Worm (Caenorhabditis elegans) whole organism, L4/young adult: ENCODE results near the gene srxa-14.

Source experiments
- W03F9.2 ChIP-seq: fragments of 150-350 bp; optimal IDR thresholded peaks from 2 replicates; lab custom pipeline; 2014; ENCODE audit warnings: missing biosample characterization, missing genetic modification characterization
- dao-5 ChIP-seq: sonication (generic microtip); optimal IDR thresholded peaks from 2 replicates; lab custom pipeline; 2016; ENCODE audit warnings: missing genotype, missing genetic modification characterization, moderate library complexity, missing compliant biosample characterization
- him-1 ChIP-seq: sonication (generic microtip); optimal IDR thresholded peaks from 2 replicates; lab custom pipeline; 2016; ENCODE audit warnings: missing genotype, missing genetic modification reagents, missing genetic modification characterization, missing compliant biosample characterization

Gene srxa-14

DNA sequence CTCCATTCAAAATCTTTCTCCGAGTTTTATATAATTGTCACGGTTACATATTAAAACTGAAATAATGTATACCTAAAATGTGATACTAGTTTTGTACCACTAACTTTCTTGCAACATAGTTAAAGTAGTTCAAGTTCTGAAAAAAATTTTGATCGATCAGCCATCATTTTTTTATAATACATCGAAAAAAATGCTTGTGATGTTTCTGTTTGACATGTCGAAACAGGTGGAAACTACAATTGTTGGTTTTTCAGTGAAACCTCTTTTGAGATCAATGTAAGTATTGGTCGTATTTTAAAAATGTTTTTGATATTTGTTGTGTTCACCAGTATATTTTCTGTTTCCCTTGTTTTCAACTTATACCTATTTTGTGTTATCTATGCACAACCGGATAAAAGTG lies at the start of gene srxa-14:
Gene srxa-14 (plus strand): TSS at position 301 of the 400 bp plus-strand sequence.
- TF ChIP-seq dao-5 (tag; lab: Kevin White, UChicago) (no peak), him-1 (tag; lab: Kevin White, UChicago) (no peak), W03F9.2 (no peak)

DNA sequence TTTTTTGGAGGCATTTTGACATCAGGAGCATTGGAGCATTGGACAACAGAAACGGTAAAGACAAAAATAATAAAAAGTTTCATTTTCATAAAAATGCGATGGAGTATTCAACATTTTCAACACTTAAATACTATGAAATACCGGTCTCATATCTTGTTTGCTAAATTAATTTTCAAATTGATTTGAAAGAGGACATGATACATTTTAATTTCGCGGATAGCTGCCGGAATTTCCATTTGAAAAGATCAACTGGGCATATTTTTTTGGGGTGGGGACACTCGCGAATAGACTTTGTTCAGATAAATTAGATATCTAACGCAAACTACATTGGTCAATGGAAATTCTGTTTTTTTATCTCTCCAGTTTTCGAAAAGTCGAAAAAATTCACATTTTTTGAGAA lies 44.6 kb upstream of the srxa-14 start, which contains the start of gene F26F2.10:
Gene F26F2.10 (minus strand): TSS at position 101 of the 400 bp plus-strand sequence.
- no peak for TF ChIP-seq dao-5 (tag; lab: Kevin White, UChicago)
- no peak for TF ChIP-seq him-1 (tag; lab: Kevin White, UChicago)
- no peak for TF ChIP-seq W03F9.2

- TF ChIP-seq W03F9.2 (no peak), dao-5 (tag; lab: Kevin White, UChicago) (no peak), him-1 (tag; lab: Kevin White, UChicago) (no peak)
These were observed 43.7 kb upstream of the srxa-14 start, which contains the start of gene F26F2.11 for ce11 chrV:20595653-20596052. TSS of gene F26F2.11 (minus strand) at chrV:20595753.

ce11 chrV:20597076-20597475 lies 42.3 kb upstream of the srxa-14 start, which contains the start of gene F46B3.1:
TSS of gene F46B3.1 (minus strand) at chrV:20597176.
- TF ChIP-seq him-1 (tag; lab: Kevin White, UChicago) (no peak), dao-5 (tag; lab: Kevin White, UChicago) (no peak), W03F9.2 (no peak)

DNA sequence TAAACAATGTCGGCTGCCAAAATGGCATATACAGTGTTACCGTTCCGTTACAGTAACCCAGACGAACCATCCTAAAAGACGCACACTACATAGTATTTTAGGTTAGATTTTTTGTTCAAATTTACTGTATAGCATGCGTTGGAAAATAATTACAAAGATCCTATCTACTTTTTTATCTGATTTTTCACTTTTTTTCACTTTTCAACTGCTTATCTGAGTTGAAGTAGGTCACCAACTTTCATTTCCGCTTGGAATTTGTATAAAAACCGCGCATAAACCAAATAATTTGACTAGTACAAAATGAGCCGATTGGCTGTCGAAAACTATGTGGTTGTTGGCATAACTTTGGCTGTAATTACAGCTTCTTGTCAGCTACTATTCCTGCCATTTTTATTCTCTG lies 39.6 kb upstream of the srxa-14 start, which contains the start of gene col-163:
Gene col-163 (plus strand): TSS at position 301 of the 400 bp plus-strand sequence.
- no peak for TF ChIP-seq him-1 (tag; lab: Kevin White, UChicago)
- TF ChIP-seq W03F9.2: no peak
- TF ChIP-seq dao-5 (tag; lab: Kevin White, UChicago): no peak

ce11 chrV:20600704-20601103 lies 38.7 kb upstream of the srxa-14 start:
- no peak for TF ChIP-seq him-1 (tag; lab: Kevin White, UChicago)
- TF ChIP-seq dao-5 (tag; lab: Kevin White, UChicago): no peak
- TF ChIP-seq W03F9.2: no peak

DNA sequence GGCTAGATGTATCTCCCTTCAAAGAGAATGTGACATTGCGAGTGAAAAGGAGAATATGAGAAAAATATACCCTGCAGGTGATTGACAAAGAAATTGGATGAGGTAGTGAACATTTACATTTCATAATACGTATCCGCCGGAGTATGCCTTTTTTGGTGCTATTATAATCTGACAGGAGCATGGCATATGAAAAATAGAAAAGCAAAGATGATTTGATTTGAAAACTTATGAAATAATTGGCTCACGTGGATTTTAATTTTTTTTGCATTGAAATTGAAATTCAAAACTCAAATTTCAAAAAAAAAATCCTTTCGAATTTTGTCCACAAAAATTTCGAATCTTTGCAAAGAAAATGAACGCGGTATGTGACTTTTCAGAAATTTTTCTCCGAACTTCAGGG lies 36.4 kb upstream of the srxa-14 start, which contains the start of gene ttr-11:
Gene ttr-11 (plus strand): TSS at position 301 of the 400 bp plus-strand sequence.
- TF ChIP-seq him-1 (tag; lab: Kevin White, UChicago) (no peak), dao-5 (tag; lab: Kevin White, UChicago) (no peak), W03F9.2 (no peak)

DNA sequence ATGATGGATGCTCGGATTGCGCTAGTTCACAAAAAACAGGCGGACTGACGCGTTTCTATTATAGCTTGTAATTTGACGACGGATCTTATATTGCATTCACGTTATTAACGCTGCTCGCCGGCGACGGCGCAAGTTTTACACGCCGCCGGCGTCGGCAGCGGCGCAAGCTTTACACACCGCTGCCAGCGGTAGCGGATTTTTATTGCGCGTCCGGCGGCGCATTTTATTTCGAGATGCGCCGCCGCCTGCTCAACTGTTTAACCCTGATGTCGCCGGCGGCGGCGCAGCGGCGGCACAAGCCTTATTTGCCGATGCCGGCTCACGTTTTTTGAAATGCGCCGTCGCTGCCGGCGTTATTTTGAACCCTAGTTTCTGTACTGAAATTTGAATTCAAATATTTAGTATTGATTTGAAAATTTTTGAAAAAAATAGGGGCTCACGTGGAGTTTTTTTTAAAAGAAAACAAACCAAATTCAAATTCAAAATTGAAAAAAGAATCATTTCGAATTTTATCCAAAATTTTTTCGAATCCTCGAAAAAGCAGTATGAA lies 34.7 kb upstream of the srxa-14 start, which contains the start of gene ttr-57:
Gene ttr-57 (plus strand): TSS at position 500 of the 550 bp plus-strand sequence.
- TF ChIP-seq dao-5 (tag; lab: Kevin White, UChicago): no peak
- TF ChIP-seq him-1 (tag; lab: Kevin White, UChicago): no peak
- no peak for TF ChIP-seq W03F9.2

DNA sequence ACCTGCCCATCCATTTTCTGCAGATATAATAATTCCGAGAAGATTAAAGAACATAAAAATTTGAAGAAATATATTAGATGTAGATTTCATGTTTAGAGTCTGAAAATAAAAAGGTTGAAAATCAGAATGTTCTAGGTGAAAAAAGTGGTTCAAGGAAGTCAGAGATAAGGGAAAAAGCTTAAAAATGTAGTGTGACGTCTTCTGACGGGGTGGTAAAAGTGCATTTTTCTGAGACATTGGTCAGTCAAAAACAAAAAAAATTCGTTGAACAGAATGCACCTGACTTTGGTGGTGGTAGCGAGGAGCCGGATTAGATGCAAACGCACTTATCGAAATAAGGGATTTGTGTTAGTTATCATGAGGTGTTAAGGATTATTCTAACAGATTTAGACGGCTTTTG lies 32.8 kb upstream of the srxa-14 start, which contains the start of gene F46B3.23:
Gene F46B3.23 (minus strand): TSS at position 101 of the 400 bp plus-strand sequence.
- TF ChIP-seq W03F9.2: no peak
- TF ChIP-seq dao-5 (tag; lab: Kevin White, UChicago): no peak
- TF ChIP-seq him-1 (tag; lab: Kevin White, UChicago): no peak

DNA sequence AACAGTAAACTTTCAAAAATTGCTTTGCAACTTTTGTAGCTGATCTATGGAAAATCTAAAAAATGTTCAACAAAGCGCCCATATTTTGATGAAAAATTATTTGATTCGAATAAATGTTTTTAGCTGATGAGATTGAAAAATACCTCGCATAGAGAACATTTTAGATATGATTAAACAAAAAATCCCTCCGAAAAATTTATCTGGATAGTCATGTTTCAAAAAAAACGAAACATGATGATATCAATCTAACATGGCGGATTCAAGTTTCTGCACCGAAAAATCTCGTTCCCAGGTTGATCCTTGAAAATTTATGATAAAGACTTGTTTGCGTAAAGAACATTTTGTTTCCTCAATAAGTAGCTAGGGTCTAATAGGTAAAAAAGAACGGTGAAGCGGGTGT lies 30.7 kb upstream of the srxa-14 start, which contains the start of gene ttr-12:
Gene ttr-12 (minus strand): TSS at position 101 of the 400 bp plus-strand sequence.
- TF ChIP-seq W03F9.2 (no peak), dao-5 (tag; lab: Kevin White, UChicago) (no peak), him-1 (tag; lab: Kevin White, UChicago) (no peak)

ce11 chrV:20609494-20609893 lies 29.9 kb upstream of the srxa-14 start, which contains the start of gene grd-2:
TSS of gene grd-2 (plus strand) at chrV:20609794.
- TF ChIP-seq W03F9.2 (no peak), him-1 (tag; lab: Kevin White, UChicago) (no peak), dao-5 (tag; lab: Kevin White, UChicago) (no peak)

ce11 chrV:20618632-20619031 lies 20.8 kb upstream of the srxa-14 start, which contains the start of gene F46B3.7:
TSS of gene F46B3.7 (minus strand) at chrV:20618732.
- no peak for TF ChIP-seq W03F9.2
- no peak for TF ChIP-seq him-1 (tag; lab: Kevin White, UChicago)
- no peak for TF ChIP-seq dao-5 (tag; lab: Kevin White, UChicago)

ce11 chrV:20623060-20623459 lies 16.3 kb upstream of the srxa-14 start, which contains the start of gene F46B3.8:
TSS of gene F46B3.8 (minus strand) at chrV:20623160.
- TF ChIP-seq dao-5 (tag; lab: Kevin White, UChicago): no peak
- TF ChIP-seq him-1 (tag; lab: Kevin White, UChicago): no peak

- TF ChIP-seq him-1 (tag; lab: Kevin White, UChicago) (no peak), dao-5 (tag; lab: Kevin White, UChicago) (no peak), W03F9.2 (no peak)
These were observed 14.1 kb upstream of the srxa-14 start for ce11 chrV:20625260-20625659.
